Worm (Caenorhabditis elegans): ENCODE results near the gene copd-1.
A peak's percentile ranks its signal among the peaks of the same experiment; 100 is the strongest.

Gene copd-1

DNA sequence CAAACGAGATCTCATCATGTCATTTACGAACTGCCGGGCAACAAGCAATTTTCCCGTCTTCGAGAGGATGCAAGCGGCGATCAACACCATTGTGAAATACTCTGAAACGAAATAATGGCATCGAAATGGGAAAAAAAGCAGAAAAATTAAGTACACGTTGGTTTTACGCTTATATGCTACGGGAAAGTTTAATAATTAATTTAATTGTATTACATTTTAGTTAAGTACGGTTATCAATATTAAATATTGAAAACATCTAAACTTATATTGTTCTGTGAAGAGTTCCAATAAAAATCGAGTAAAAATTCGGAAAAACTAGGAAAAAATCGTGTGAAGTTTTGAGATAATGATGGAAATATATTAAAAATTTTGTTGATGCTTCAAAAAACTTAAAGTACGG is at the start of gene copd-1:
Gene copd-1, minus strand, starts transcription at position 101 of the 400 bp plus-strand sequence.
- no peak for TF ChIP-seq pat-9 (tag; optimal IDR thresholded peaks at IDR 0.05)
- no peak for TF ChIP-seq Y22D7AL.16 (tag; optimal IDR thresholded peaks at IDR 0.05)
- TF ChIP-seq unc-86 (tag; optimal IDR thresholded peaks at IDR 0.05) = no peak
- no peak for TF ChIP-seq K09A11.1 (tag; optimal IDR thresholded peaks at IDR 0.05; ENCODE audit: insufficient read depth)
- TF ChIP-seq ceh-19 (GFP tag; optimal IDR thresholded peaks at IDR 0.05) = no peak
- no peak for TF ChIP-seq ceh-14 (tag; optimal IDR thresholded peaks at IDR 0.05)
- TF ChIP-seq T23F11.4 (GFP tag; optimal IDR thresholded peaks at IDR 0.05) = no peak
- no peak for TF ChIP-seq fkh-6 (tag; optimal IDR thresholded peaks at IDR 0.05)
- no peak for TF ChIP-seq hlh-13 (GFP tag; optimal IDR thresholded peaks at IDR 0.05)
- no peak for TF ChIP-seq dve-1 (tag; optimal IDR thresholded peaks at IDR 0.05)
- no peak for TF ChIP-seq rnt-1 (tag; optimal IDR thresholded peaks at IDR 0.05)
- no peak for TF ChIP-seq sox-2 (GFP tag; IDR thresholded peaks at IDR 0.05)

DNA sequence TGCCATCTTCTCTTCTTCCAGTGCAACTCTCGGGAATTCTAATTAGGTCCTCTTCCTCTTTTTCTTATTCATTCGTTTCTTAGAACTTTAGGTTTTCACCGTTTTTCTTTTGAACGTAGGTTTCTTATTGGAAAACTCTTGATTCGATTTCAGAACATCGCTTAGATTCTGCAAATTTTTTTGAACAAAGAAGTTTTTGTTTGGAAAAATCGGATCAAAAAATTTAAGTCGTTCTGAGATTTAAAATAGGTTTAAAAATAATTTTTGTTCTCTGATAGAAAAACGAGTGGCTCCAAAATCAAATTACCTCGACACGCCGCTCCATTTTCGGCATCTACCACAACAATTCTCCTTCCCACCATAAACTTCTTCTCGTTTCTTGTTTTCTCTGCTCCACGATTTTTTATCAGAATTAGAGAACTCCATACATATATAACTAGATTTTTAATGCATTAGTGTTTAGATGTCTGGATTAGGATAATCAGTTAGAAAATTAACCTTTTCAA is 46.0 kb upstream of the copd-1 start:
- TF ChIP-seq unc-86 (tag; optimal IDR thresholded peaks at IDR 0.05) (no peak), unc-42 (tag; optimal IDR thresholded peaks at IDR 0.05) (peak; percentile 62)

DNA sequence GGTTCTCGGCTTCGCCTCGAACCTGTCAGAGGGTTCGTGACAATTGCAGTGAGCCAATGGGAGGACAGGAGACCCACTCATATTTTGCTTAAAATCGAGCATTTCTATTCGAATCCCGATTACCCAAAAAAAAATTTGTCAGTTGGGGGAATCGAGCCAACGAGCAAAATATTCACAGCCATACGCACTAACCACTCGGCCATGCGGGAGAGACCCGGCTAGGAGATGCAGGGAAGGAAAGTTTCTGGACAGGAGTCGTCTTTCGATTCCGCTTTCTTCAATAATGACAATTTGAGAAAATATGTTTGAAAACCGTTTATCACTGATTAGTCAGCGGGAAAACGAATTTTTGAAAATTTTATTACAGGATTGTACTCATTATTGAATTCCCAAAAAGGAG is 36.9 kb upstream of the copd-1 start:
- peak; percentile 56 for TF ChIP-seq sox-2 (GFP tag; IDR thresholded peaks at IDR 0.05)

DNA sequence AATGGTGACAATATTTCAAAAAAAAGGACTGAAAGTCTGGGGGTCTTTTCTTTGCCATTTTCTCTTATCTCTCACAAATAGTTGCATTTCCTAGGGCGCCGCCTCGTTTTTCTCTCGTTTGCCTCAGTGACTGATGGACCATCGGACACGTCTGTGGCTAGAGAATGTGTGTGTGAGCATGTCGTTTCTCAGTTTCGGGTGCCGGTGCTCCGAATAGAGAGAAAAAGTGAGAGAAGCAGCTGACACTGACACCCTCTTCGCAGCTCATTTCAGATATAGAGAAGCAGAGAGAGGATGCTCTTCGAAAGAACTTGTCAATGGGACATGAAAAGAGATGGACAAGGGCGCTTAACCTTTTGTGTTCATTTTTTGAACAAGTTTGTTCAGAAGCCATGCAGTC is 31.1 kb upstream of the copd-1 start:
- peak; percentile 32 for TF ChIP-seq nfya-1 (tag; optimal IDR thresholded peaks at IDR 0.05)
- no peak for TF ChIP-seq che-1 (tag; optimal IDR thresholded peaks at IDR 0.05)
- no peak for TF ChIP-seq K09A11.1 (tag; optimal IDR thresholded peaks at IDR 0.05; ENCODE audit: insufficient read depth)
- TF ChIP-seq gmeb-2 (tag; optimal IDR thresholded peaks at IDR 0.05) = no peak
- no peak for TF ChIP-seq hlh-13 (GFP tag; optimal IDR thresholded peaks at IDR 0.05)
- peak; percentile 46 for TF ChIP-seq unc-55 (GFP tag; optimal IDR thresholded peaks at IDR 0.05)
- TF ChIP-seq ceh-18 (tag; optimal IDR thresholded peaks at IDR 0.05) = peak; percentile 72
- no peak for TF ChIP-seq F13H6.1 (tag; optimal IDR thresholded peaks at IDR 0.05)
- TF ChIP-seq rnt-1 (tag; optimal IDR thresholded peaks at IDR 0.05) = peak; percentile 59
- TF ChIP-seq ceh-2 (tag; optimal IDR thresholded peaks at IDR 0.05) = no peak

DNA sequence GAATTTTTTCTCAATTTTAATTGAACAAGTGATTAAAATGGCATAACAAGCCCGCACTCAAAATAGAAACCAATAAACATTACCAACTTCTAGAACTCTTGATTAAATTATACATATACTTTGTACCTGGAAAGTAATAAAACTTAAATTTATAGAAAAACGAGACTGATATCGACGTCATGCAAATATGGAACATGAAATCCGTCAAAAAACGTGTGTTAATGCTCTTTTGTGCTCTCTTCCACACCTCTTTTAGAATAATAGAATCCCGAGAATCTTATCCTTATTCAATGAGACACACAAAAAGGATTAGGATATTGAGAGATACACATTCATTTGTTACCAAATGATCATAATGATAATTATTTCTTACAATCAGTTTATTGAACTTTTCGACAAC is 29.2 kb upstream of the copd-1 start:
- TF ChIP-seq ceh-34 (tag; optimal IDR thresholded peaks at IDR 0.05) (no peak), unc-55 (GFP tag; optimal IDR thresholded peaks at IDR 0.05) (no peak), syd-9 (tag; optimal IDR thresholded peaks at IDR 0.05) (no peak), ceh-24 (tag; optimal IDR thresholded peaks at IDR 0.05) (no peak), gmeb-2 (tag; optimal IDR thresholded peaks at IDR 0.05) (no peak), pax-1 (tag; optimal IDR thresholded peaks at IDR 0.05) (no peak), pha-2 (tag; optimal IDR thresholded peaks at IDR 0.05) (no peak), unc-86 (tag; optimal IDR thresholded peaks at IDR 0.05) (no peak), ceh-14 (tag; optimal IDR thresholded peaks at IDR 0.05) (no peak), eyg-1 (tag; optimal IDR thresholded peaks at IDR 0.05) (no peak), pat-9 (tag; optimal IDR thresholded peaks at IDR 0.05) (no peak), C38D4.7 (GFP tag; optimal IDR thresholded peaks at IDR 0.05) (no peak), unc-42 (tag; optimal IDR thresholded peaks at IDR 0.05) (no peak), nhr-232 (tag; optimal IDR thresholded peaks at IDR 0.05) (no peak), ceh-9 (tag; optimal IDR thresholded peaks at IDR 0.05) (no peak), T23F11.4 (GFP tag; optimal IDR thresholded peaks at IDR 0.05) (no peak), ceh-2 (tag; optimal IDR thresholded peaks at IDR 0.05) (no peak), tbx-7 (tag; optimal IDR thresholded peaks at IDR 0.05) (no peak)

DNA sequence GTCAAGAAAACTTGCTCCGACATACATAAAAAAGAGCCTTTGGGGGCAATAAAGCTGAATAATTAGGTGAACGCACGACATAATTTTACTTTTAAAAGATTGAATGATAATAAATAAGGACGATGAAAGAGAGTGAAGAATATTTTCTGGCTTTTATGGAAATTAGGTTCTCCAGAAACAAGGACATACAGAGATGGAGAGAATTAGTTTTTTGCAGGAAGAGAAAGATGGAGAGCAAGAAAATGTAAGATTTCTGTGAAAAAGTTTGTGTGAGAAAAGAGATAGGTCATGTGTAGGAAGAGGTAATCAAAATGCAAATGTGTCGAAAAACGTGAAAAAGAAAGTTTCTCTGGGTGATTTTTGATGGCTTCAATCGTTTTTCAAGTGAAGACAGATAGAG is 27.2 kb upstream of the copd-1 start, which contains the start of gene pdfr-1:
Gene pdfr-1, minus strand, starts transcription at position 101 of the 400 bp plus-strand sequence.
- TF ChIP-seq sdc-2 (tag; optimal IDR thresholded peaks at IDR 0.05) (no peak), pat-9 (tag; optimal IDR thresholded peaks at IDR 0.05) (no peak), elt-4 (tag; optimal IDR thresholded peaks at IDR 0.05) (no peak), unc-86 (tag; optimal IDR thresholded peaks at IDR 0.05) (no peak), ttx-3 (tag; optimal IDR thresholded peaks at IDR 0.05) (no peak), lim-6 (tag; optimal IDR thresholded peaks at IDR 0.05) (no peak), ceh-18 (tag; optimal IDR thresholded peaks at IDR 0.05) (no peak), hlh-8 (tag; optimal IDR thresholded peaks at IDR 0.05) (no peak), hlh-30 (tag; optimal IDR thresholded peaks at IDR 0.05; ENCODE audit: insufficient read depth) (no peak), dve-1 (tag; optimal IDR thresholded peaks at IDR 0.05) (no peak), tbx-7 (tag; optimal IDR thresholded peaks at IDR 0.05) (no peak), T23F11.4 (GFP tag; optimal IDR thresholded peaks at IDR 0.05) (no peak), ceh-24 (tag; optimal IDR thresholded peaks at IDR 0.05) (no peak), mec-3 (tag; optimal IDR thresholded peaks at IDR 0.05; ENCODE audit: borderline replicate concordance) (no peak), ceh-31 (tag; optimal IDR thresholded peaks at IDR 0.05) (no peak), ama-1 (optimal IDR thresholded peaks at IDR 0.05) (no peak), ceh-48 (tag; optimal IDR thresholded peaks at IDR 0.05) (no peak)
